Worm (Caenorhabditis elegans) whole organism, L3 larva: ENCODE data around the gene metl-1.

Experiments
- egl-27 ChIP-seq: sonication (generic microtip); optimal IDR thresholded peaks from 4 replicates; lab custom pipeline; 2017; ENCODE audit warnings: missing biosample characterization, missing genetic modification reagents, missing genetic modification characterization
- elt-3 ChIP-seq, 3 experiments: fragments of 150-350 bp in 1 of 3; sonication (generic microtip) in 2 of 3; optimal IDR thresholded peaks; 2 replicates in 2 of 3; 4 replicates in 1 of 3; lab custom pipeline; 2014 to 2017; ENCODE audit warnings: missing biosample characterization in 3 of 3, missing genetic modification characterization in 3 of 3
- fkh-10 ChIP-seq: sonication (generic microtip); optimal IDR thresholded peaks from 2 replicates; lab custom pipeline; 2017; ENCODE audit warnings: missing biosample characterization, missing genetic modification reagents, missing genetic modification characterization
- lsy-12 ChIP-seq: sonication (generic microtip); optimal IDR thresholded peaks from 2 replicates; lab custom pipeline; 2016; ENCODE audit warnings: mild to moderate bottlenecking, missing genetic modification characterization, missing compliant biosample characterization
- nfya-1 ChIP-seq: sonication (generic microtip); optimal IDR thresholded peaks from 2 replicates; lab custom pipeline; 2017; ENCODE audit warnings: missing genetic modification characterization, mild to moderate bottlenecking, missing compliant biosample characterization, antibody characterized with exemption, moderate library complexity; ENCODE audit not compliant: insufficient read depth
- nhr-23 ChIP-seq: fragments of 150-350 bp; optimal IDR thresholded peaks from 2 replicates; lab custom pipeline; 2014; ENCODE audit warnings: missing biosample characterization, missing genetic modification reagents, missing genetic modification characterization
- nhr-77 ChIP-seq: fragments of 150-350 bp; optimal IDR thresholded peaks from 2 replicates; lab custom pipeline; 2014; ENCODE audit warnings: missing biosample characterization, missing genetic modification characterization

- TF ChIP-seq nfya-1 = peak; percentile 37
- no peak for TF ChIP-seq lsy-12 (tag; lab: Kevin White, UChicago)
- TF ChIP-seq nhr-23 (tag; lab: Kevin White, UChicago) = peak; percentile 51
- TF ChIP-seq elt-3 (tag; optimal IDR thresholded peaks at IDR 0.05; lab: Kevin White, UChicago) = no peak
- no peak for TF ChIP-seq nhr-77
- TF ChIP-seq egl-27 (tag; lab: Kevin White, UChicago) = no peak
- TF ChIP-seq fkh-10 = no peak
These were observed 33.1 kb downstream of the metl-1 start, which contains the start of gene VW02B12L.2 for ce11 chrII:11440265-11440664.
